Worm (Caenorhabditis elegans): ENCODE data around the gene npr-38.

DNA sequence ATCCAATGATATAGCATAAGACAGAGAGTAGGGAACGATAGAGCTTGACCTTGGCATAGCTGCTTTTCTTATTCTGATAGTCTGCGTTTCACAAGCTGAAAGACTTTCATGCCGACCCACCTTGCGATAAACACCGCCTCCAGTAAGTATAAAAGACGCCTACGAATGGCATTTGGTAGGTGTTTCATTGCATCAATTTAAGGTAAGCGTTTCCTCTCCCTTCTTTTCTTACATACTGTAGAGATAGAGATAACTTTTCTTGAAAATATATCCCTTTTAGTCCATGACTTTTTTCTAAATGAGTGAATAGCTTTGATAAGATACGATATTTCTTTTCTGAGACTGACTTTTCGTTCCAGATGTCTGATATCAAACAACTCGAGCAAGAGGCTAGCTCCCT is 11.6 kb downstream of the npr-38 start, which contains the start of gene col-167:
- no peak for TF ChIP-seq dpl-1 (GFP tag; optimal IDR thresholded peaks at IDR 0.05)
- no peak for TF ChIP-seq fos-1 (tag; optimal IDR thresholded peaks at IDR 0.05)
- no peak for TF ChIP-seq unc-62 (GFP tag; optimal IDR thresholded peaks at IDR 0.05 in 1 of 2)
- TF ChIP-seq unc-62 (tag; optimal IDR thresholded peaks at IDR 0.05): no peak
- TF ChIP-seq ceh-28 (tag; optimal IDR thresholded peaks at IDR 0.05): no peak
- no peak for TF ChIP-seq skn-1 (tag; optimal IDR thresholded peaks at IDR 0.05)
- TF ChIP-seq aha-1 (tag): no peak
- no peak for TF ChIP-seq dve-1 (tag; optimal IDR thresholded peaks at IDR 0.05; ENCODE audit: insufficient read depth)
- peak; percentile 24 for TF ChIP-seq mep-1 (tag; optimal IDR thresholded peaks at IDR 0.05)
- no peak for TF ChIP-seq lin-13 (GFP tag; optimal IDR thresholded peaks at IDR 0.05)
- no peak for TF ChIP-seq dmd-9 (GFP tag; IDR thresholded peaks at IDR 0.05)

Data from whole organism, L4 larva.